Worm (Caenorhabditis elegans): Measurements from ENCODE around the gene W04G3.12.

DNA sequence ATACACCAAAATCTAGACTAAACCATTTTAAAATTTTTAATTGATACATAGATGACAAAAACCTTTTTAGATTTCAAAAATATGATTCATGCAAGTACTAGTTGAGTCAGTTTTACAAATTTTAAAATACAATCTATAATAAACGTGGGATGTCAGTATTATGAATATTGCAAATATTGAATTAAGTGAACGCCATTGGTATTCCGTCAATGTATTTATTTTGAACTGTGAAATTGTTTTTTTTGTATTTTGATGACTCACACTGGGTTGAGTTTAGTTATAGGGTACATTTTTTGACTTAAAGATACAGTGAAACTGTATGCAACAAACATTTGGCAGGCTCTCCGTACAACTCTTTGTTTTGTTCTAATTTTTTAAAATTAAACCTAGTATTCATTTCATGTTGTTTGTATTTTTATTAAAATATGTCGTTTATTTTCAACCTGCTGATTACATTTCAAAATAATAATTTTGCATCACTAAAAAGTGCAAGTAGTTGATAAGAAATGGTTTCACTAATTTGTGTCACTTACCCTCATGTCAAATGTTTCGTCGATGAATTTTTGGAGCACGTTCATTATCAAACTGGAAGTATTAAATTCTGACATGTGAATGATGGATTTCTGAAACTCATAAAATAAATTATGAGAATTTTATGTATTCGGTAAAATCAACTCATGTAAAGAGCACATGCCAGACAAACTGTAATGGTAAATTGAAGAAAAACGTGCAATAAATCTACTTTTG is 28.5 kb upstream of the W04G3.12 start, which contains the start of gene W02H3.1:
- no peak for TF ChIP-seq nhr-28 (tag; optimal IDR thresholded peaks at IDR 0.05)
- TF ChIP-seq ztf-11 (tag; optimal IDR thresholded peaks at IDR 0.05) = no peak

All from whole organism, mixed stage, embryonic.